Worm (Caenorhabditis elegans) whole organism, mixed stage, embryonic: ENCODE measurements around the gene C08E8.4.
"Not testable (repeated sequence)": the region's sequence is repeated elsewhere in the genome, so short reads cannot be mapped to it uniquely, and the experiment has no call there.

ENCODE experiments used
- M03D4.4 ChIP-seq: sonication (generic microtip); optimal IDR thresholded peaks from 2 replicates; lab custom pipeline; 2017; ENCODE audit warnings: mild to moderate bottlenecking, missing genetic modification characterization, missing compliant biosample characterization
- blmp-1 ChIP-seq: fragments of 150-350 bp; optimal IDR thresholded peaks from 2 replicates; lab custom pipeline; 2014; ENCODE audit warnings: missing biosample characterization, missing genetic modification characterization
- ceh-39 ChIP-seq: fragments of 150-350 bp; optimal IDR thresholded peaks from 2 replicates; lab custom pipeline; 2014; ENCODE audit warnings: missing biosample characterization, missing genetic modification characterization
- cnd-1 ChIP-seq: fragments of 200-800 bp; sonication (Bioruptor generic); optimal IDR thresholded peaks from 2 replicates; lab custom pipeline; 2018; ENCODE audit warnings: mild to moderate bottlenecking, missing genetic modification characterization, missing compliant biosample characterization
- elt-3 ChIP-seq: fragments of 150-350 bp; optimal IDR thresholded peaks from 2 replicates; lab custom pipeline; 2014; ENCODE audit warnings: missing biosample characterization, missing genetic modification characterization
- flh-1 ChIP-seq: fragments of 200-800 bp; sonication (Bioruptor generic); optimal IDR thresholded peaks from 2 replicates; lab custom pipeline; 2018; ENCODE audit warnings: mild to moderate bottlenecking, missing genetic modification characterization, moderate library complexity, missing compliant biosample characterization
- ham-2 ChIP-seq: fragments of 200-800 bp; sonication (Bioruptor generic); optimal IDR thresholded peaks from 2 replicates; lab custom pipeline; 2018; ENCODE audit warnings: mild to moderate bottlenecking, missing genetic modification characterization, missing compliant biosample characterization
- lin-13 ChIP-seq: fragments of 150-350 bp; optimal IDR thresholded peaks from 2 replicates; lab custom pipeline; 2014; ENCODE audit warnings: missing biosample characterization, missing genetic modification characterization
- lin-32 ChIP-seq: fragments of 200-800 bp; sonication (Bioruptor generic); optimal IDR thresholded peaks from 2 replicates; lab custom pipeline; 2018; ENCODE audit warnings: mild to moderate bottlenecking, missing genetic modification characterization, missing compliant biosample characterization
- mab-5 ChIP-seq: fragments of 150-350 bp; optimal IDR thresholded peaks from 2 replicates; lab custom pipeline; 2014; ENCODE audit warnings: missing biosample characterization, missing genetic modification characterization
- mep-1 ChIP-seq: fragments of 150-350 bp; optimal IDR thresholded peaks from 2 replicates; lab custom pipeline; 2017; ENCODE audit warnings: missing biosample characterization, missing genetic modification reagents, missing genetic modification characterization, inconsistent platforms
- mls-2 ChIP-seq: sonication (generic microtip); optimal IDR thresholded peaks from 2 replicates; lab custom pipeline; 2016; ENCODE audit warnings: mild to moderate bottlenecking, missing genetic modification characterization, moderate library complexity, missing compliant biosample characterization
- nhr-12 ChIP-seq: fragments of 150-350 bp; optimal IDR thresholded peaks from 2 replicates; lab custom pipeline; 2014; ENCODE audit warnings: missing biosample characterization, missing genetic modification characterization
- nhr-2 ChIP-seq: fragments of 150-350 bp; optimal IDR thresholded peaks from 2 replicates; lab custom pipeline; 2014; ENCODE audit warnings: missing biosample characterization, missing genetic modification characterization
- nhr-237 ChIP-seq: fragments of 150-350 bp; optimal IDR thresholded peaks from 2 replicates; lab custom pipeline; 2014; ENCODE audit warnings: missing biosample characterization, missing genetic modification characterization
- nhr-28 ChIP-seq: fragments of 150-350 bp; optimal IDR thresholded peaks from 2 replicates; lab custom pipeline; 2014; ENCODE audit warnings: missing biosample characterization, missing genetic modification characterization
- nhr-76 ChIP-seq: sonication (generic microtip); optimal IDR thresholded peaks from 2 replicates; lab custom pipeline; 2017; ENCODE audit warnings: missing biosample characterization, missing genetic modification characterization
- pha-4 ChIP-seq: fragments of 150-350 bp; optimal IDR thresholded peaks from 2 replicates; lab custom pipeline; 2018; ENCODE audit warnings: missing biosample characterization, missing genetic modification reagents, missing genetic modification characterization
- sem-2 ChIP-seq: fragments of 200-800 bp; sonication (Bioruptor generic); optimal IDR thresholded peaks from 2 replicates; lab custom pipeline; 2018; ENCODE audit warnings: mild to moderate bottlenecking, missing genetic modification characterization, missing compliant biosample characterization
- snpc-4 ChIP-seq: fragments of 150-350 bp; optimal IDR thresholded peaks from 2 replicates; lab custom pipeline; 2014; ENCODE audit warnings: missing biosample characterization, missing genetic modification characterization
- sptf-1 ChIP-seq: sonication (generic microtip); optimal IDR thresholded peaks from 2 replicates; lab custom pipeline; 2017; ENCODE audit warnings: mild to moderate bottlenecking, missing genetic modification characterization, moderate library complexity, missing compliant biosample characterization
- tbx-8 ChIP-seq: fragments of 200-800 bp; sonication (Bioruptor generic); optimal IDR thresholded peaks from 2 replicates; lab custom pipeline; 2018; ENCODE audit warnings: mild to moderate bottlenecking, missing genetic modification characterization, moderate library complexity, missing compliant biosample characterization
- unc-120 ChIP-seq: sonication (generic microtip); optimal IDR thresholded peaks from 2 replicates; lab custom pipeline; 2017; ENCODE audit warnings: missing genetic modification characterization, missing compliant biosample characterization; ENCODE audit not compliant: poor library complexity, severe bottlenecking
- unc-39 ChIP-seq: fragments of 150-350 bp; optimal IDR thresholded peaks from 2 replicates; lab custom pipeline; 2014; ENCODE audit warnings: missing biosample characterization, missing genetic modification characterization
- unc-62 ChIP-seq: fragments of 150-350 bp; optimal IDR thresholded peaks from 2 replicates; lab custom pipeline; 2014; ENCODE audit warnings: missing biosample characterization, missing genetic modification reagents, missing genetic modification characterization
- zip-8 ChIP-seq: fragments of 150-350 bp; optimal IDR thresholded peaks from 2 replicates; lab custom pipeline; 2014; ENCODE audit warnings: missing biosample characterization, missing genetic modification characterization
- ztf-11 ChIP-seq: fragments of 150-350 bp; optimal IDR thresholded peaks from 2 replicates; lab custom pipeline; 2014; ENCODE audit warnings: missing biosample characterization, missing genetic modification characterization

The C08E8.4 gene

DNA sequence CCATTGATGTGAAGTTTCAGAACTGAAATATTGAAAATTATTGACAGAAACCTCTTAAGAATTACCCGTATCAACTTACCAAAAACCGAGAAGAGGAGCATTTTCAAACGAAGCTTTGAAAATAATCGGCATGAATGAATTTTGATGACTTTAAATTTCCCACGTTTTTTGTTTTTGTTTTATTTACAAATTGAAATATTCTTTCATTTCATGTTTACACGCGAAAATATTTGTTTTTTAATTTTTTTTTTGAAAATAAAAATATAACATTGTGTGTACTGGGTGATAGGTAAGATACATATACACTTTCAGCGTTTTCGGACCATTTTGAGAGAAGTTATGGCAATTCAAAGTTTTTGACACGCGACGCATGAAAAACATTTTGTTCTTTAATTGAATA lies 24.0 kb downstream of the C08E8.4 start, which contains the start of gene Y51A2B.9:
Y51A2B.9 (minus strand) TSS at position 101 of the 400 bp plus-strand sequence.
- TF ChIP-seq lin-13 (no peak), mep-1 (tag; lab: Kevin White, UChicago) (no peak), mab-5 (tag; lab: Kevin White, UChicago) (no peak), sem-2 (GFP tag; lab: Kevin White, UChicago) (no peak), sptf-1 (tag; lab: Kevin White, UChicago) (no peak), mls-2 (tag; lab: Kevin White, UChicago) (no peak), unc-39 (tag; lab: Kevin White, UChicago) (no peak), nhr-2 (tag; lab: Kevin White, UChicago) (no peak), nhr-12 (tag; lab: Kevin White, UChicago) (no peak), ham-2 (GFP tag; lab: Kevin White, UChicago) (no peak)

DNA sequence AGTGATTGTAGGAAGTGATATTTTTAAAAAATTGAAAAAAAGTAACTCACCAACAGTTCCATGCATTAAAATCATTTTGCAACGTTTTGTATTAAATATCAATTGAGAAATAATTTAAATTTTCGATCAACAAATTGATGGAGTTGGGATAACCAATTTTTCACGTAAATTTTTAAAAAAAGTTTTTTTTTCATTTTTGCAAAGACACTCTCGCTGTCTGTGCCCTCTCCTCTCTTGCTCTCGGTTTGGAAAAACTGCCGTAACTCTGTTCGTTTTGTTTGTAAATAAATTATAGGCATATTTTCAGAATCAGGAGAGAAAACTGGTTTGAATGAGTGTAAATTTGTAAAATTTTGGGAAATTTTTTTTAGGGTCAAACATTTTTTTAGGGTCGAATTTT lies 26.2 kb downstream of the C08E8.4 start, which contains the start of gene Y51A2B.16:
Y51A2B.16 (minus strand) TSS at position 101 of the 400 bp plus-strand sequence.
- TF ChIP-seq lin-32: no peak
- no peak for TF ChIP-seq nhr-76 (tag; lab: Kevin White, UChicago)
- TF ChIP-seq nhr-28 (tag; lab: Kevin White, UChicago): no peak
- no peak for TF ChIP-seq unc-120 (tag; lab: Kevin White, UChicago)
- no peak for TF ChIP-seq ceh-39
- TF ChIP-seq sem-2 (GFP tag; lab: Kevin White, UChicago): no peak
- TF ChIP-seq flh-1 (GFP tag; lab: Kevin White, UChicago): no peak

DNA sequence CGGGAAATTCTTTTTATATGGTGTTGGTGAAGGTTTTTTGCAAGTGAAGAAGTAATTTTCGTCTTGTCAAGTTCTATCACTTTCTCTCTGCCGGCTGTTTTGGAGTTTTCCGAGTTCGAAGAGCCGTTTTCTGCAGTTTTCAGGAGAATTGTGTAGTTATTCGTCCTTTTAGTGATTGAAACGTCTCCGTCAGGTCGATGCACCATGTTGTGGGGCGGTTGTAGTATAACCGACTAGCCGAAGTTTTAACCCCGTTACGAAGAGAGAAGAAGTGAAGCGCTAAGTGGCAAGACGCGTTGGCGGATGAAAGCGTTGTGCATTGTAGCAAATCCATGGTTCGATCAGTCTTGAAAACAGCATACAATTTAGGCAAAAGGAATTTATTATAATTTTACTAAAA lies 31.1 kb downstream of the C08E8.4 start:
- no peak for TF ChIP-seq ham-2 (GFP tag; lab: Kevin White, UChicago)
- TF ChIP-seq tbx-8 (GFP tag; lab: Kevin White, UChicago): no peak
- TF ChIP-seq mab-5 (tag; lab: Kevin White, UChicago): no peak
- no peak for TF ChIP-seq nhr-237 (tag; lab: Kevin White, UChicago)
- no peak for TF ChIP-seq pha-4 (tag; lab: Kevin White, UChicago)
- no peak for TF ChIP-seq sem-2 (GFP tag; lab: Kevin White, UChicago)
- TF ChIP-seq ztf-11 (tag; lab: Kevin White, UChicago): no peak
- no peak for TF ChIP-seq elt-3 (tag; lab: Kevin White, UChicago)
- TF ChIP-seq ceh-39: no peak
- TF ChIP-seq cnd-1 (tag; lab: Kevin White, UChicago): no peak
- TF ChIP-seq zip-8: no peak
- TF ChIP-seq nhr-76 (tag; lab: Kevin White, UChicago): no peak
- no peak for TF ChIP-seq flh-1 (GFP tag; lab: Kevin White, UChicago)

DNA sequence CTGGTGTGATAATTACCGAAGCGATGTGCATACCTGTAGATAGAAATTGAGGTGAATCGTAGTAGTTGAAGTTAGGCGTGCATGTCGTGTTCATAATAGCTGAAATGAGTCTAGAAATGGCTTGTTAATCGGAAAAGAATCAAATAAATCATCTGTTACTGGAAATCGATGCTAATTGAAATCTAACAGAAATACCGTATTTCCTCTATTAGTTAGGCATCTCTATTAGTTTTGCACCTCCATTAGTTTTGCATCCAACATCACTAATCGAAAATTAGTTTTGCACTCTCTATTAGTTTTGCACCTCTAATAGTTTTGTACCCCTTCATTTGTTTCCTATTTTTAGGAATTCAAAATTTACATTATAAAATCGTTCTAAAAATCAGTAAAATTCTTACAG lies 33.1 kb downstream of the C08E8.4 start, which contains the start of gene srh-209:
srh-209 (minus strand) TSS at position 101 of the 400 bp plus-strand sequence.
- not testable (repeated sequence) for TF ChIP-seq zip-8; lin-13; unc-120 (tag; lab: Kevin White, UChicago)
- TF ChIP-seq, all 35 proteins: peak for 0; not testable (repeated sequence) for 35

DNA sequence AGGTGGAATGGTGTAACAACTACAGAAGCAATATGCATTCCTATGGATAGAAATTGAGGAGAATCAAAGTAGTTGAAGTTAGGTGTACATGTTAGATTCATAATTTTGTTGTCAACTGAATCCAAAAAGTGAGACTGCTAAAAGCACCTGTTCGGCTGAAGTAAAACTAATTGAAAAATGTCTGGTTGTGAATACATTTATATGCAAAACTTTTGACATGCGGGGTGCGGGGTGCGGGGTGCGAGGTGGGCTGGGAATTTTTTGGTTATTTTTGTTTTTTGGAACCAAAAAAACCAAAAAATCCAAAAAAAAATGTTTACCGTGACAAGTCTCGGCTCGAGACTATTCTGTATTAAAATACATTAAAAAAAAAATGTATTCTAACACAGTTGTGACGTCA lies 38.5 kb downstream of the C08E8.4 start, which contains the start of gene srh-207:
srh-207 (minus strand) TSS at position 101 of the 400 bp plus-strand sequence.
- TF ChIP-seq lin-32: no peak
- TF ChIP-seq pha-4 (tag; lab: Kevin White, UChicago): no peak
- TF ChIP-seq nhr-28 (tag; lab: Kevin White, UChicago): no peak
- TF ChIP-seq flh-1 (GFP tag; lab: Kevin White, UChicago): no peak

DNA sequence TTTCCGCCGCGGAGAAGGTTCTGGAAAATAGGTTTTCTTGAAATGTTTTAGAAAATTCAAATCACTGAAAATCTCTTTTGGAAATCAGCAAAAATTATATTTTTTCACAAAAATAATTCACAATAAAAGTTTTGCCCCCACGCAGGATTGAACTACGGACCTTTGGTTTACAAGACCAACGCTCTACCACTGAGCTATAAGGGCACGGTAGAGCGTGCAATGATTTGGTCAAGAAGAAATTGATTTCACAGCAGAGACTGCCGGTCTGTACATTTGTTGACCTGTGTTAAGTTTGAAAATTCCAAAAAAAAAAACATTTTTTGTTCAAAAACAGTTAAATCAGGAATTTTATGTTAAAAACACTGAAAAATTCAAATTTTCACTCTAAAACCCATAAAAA lies 40.7 kb downstream of the C08E8.4 start:
- TF ChIP-seq sptf-1 (tag; lab: Kevin White, UChicago) (no peak), cnd-1 (tag; lab: Kevin White, UChicago) (no peak)

DNA sequence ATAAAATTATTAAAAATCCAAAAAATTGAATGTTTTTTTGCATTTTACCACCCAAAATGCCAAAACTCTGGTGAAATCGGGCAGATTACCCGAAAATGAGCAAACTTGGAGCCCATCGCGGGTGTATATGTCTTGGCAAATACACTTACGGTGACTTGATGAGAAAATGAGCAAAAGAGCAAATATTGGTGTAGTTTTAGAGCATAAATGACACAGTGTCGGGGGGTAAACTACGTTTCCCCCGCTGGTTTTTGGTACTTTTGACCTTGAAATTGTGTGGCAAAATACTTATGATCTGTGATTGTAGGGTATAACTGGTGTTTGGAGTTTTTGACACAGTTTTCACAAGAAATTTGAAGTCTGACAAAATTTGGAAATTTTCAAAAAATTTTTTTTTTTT lies 41.2 kb downstream of the C08E8.4 start, which contains the start of gene ZK262.2:
ZK262.2 (minus strand) TSS at position 101 of the 400 bp plus-strand sequence.
- TF ChIP-seq mab-5 (tag; lab: Kevin White, UChicago) (no peak), unc-39 (tag; lab: Kevin White, UChicago) (no peak), unc-62 (no peak), zip-8 (no peak), flh-1 (GFP tag; lab: Kevin White, UChicago) (no peak), lin-32 (no peak), nhr-12 (tag; lab: Kevin White, UChicago) (no peak), unc-120 (tag; lab: Kevin White, UChicago) (no peak), M03D4.4 (tag; lab: Kevin White, UChicago) (no peak), sptf-1 (tag; lab: Kevin White, UChicago) (no peak), blmp-1 (tag; lab: Kevin White, UChicago) (no peak), snpc-4 (tag; lab: Kevin White, UChicago) (no peak), nhr-2 (tag; lab: Kevin White, UChicago) (no peak), ceh-39 (no peak), nhr-76 (tag; lab: Kevin White, UChicago) (no peak), ztf-11 (tag; lab: Kevin White, UChicago) (no peak)
